Worm (Caenorhabditis elegans) whole organism, L1 larva: Measurements from ENCODE around the gene ubc-8.
A peak's percentile ranks its signal among the peaks of the same experiment; 100 is the strongest.
"Not testable (repeated sequence)": the region's sequence is repeated elsewhere in the genome, so short reads cannot be mapped to it uniquely, and the experiment has no call there.

Experiments
- C16A3.4 ChIP-seq: fragments of 150-350 bp; optimal IDR thresholded peaks from 2 replicates; lab custom pipeline; 2014; ENCODE audit warnings: missing biosample characterization, missing genetic modification characterization
- C34B4.2 ChIP-seq: sonication (generic microtip); optimal IDR thresholded peaks from 2 replicates; lab custom pipeline; 2017; ENCODE audit warnings: mild to moderate bottlenecking, missing genetic modification characterization, missing compliant biosample characterization
- alr-1 ChIP-seq: fragments of 200-800 bp; sonication (Bioruptor generic); optimal IDR thresholded peaks from 2 replicates; lab custom pipeline; 2018; ENCODE audit warnings: borderline replicate concordance, mild to moderate bottlenecking, missing genetic modification characterization, missing compliant biosample characterization
- aly-2 ChIP-seq: fragments of 150-350 bp; optimal IDR thresholded peaks from 2 replicates; lab custom pipeline; 2014; ENCODE audit warnings: missing biosample characterization, missing genetic modification characterization
- ama-1 ChIP-seq: fragments of 150-350 bp; optimal IDR thresholded peaks from 2 replicates; lab custom pipeline; 2014
- blmp-1 ChIP-seq: fragments of 150-350 bp; optimal IDR thresholded peaks from 2 replicates; lab custom pipeline; 2014; ENCODE audit warnings: missing biosample characterization, missing genetic modification characterization
- ceh-90 ChIP-seq: sonication (generic microtip); optimal IDR thresholded peaks from 2 replicates; lab custom pipeline; 2016; ENCODE audit warnings: missing genetic modification characterization, missing compliant biosample characterization
- dpl-1 ChIP-seq, 3 experiments: fragments of 150-350 bp in 2 of 3; sonication (generic microtip) in 1 of 3; optimal IDR thresholded peaks; 2 replicates each; lab custom pipeline; 2014 to 2017; ENCODE audit warnings: missing biosample characterization in 3 of 3, missing genetic modification characterization in 3 of 3, missing genetic modification reagents in 3 of 3
- efl-3 ChIP-seq: fragments of 200-800 bp; sonication (Bioruptor generic); optimal IDR thresholded peaks from 2 replicates; lab custom pipeline; 2018; ENCODE audit warnings: mild to moderate bottlenecking, missing genetic modification characterization, missing compliant biosample characterization
- egl-13 ChIP-seq: sonication (generic microtip); optimal IDR thresholded peaks from 2 replicates; lab custom pipeline; 2016; ENCODE audit warnings: missing genotype, missing genetic modification reagents, missing genetic modification characterization, missing compliant biosample characterization
- elt-2 ChIP-seq: sonication (generic microtip); optimal IDR thresholded peaks from 2 replicates; lab custom pipeline; 2016; ENCODE audit warnings: missing genetic modification characterization, mild to moderate bottlenecking, inconsistent platforms, missing compliant biosample characterization, missing genetic modification reagents
- hlh-17 ChIP-seq: fragments of 200-800 bp; sonication (Bioruptor generic); optimal IDR thresholded peaks from 2 replicates; lab custom pipeline; 2018; ENCODE audit warnings: missing genetic modification characterization, mild to moderate bottlenecking, missing compliant biosample characterization, moderate library complexity, borderline replicate concordance
- hlh-4 ChIP-seq: sonication (generic microtip); optimal IDR thresholded peaks from 2 replicates; lab custom pipeline; 2016; ENCODE audit warnings: mild to moderate bottlenecking, missing genetic modification characterization, missing compliant biosample characterization
- jun-1 ChIP-seq: fragments of 150-350 bp; optimal IDR thresholded peaks from 2 replicates; lab custom pipeline; 2014; ENCODE audit warnings: missing biosample characterization, missing genetic modification reagents, missing genetic modification characterization
- lin-13 ChIP-seq: fragments of 150-350 bp; optimal IDR thresholded peaks from 2 replicates; lab custom pipeline; 2014; ENCODE audit warnings: missing biosample characterization, missing genetic modification reagents, missing genetic modification characterization
- lin-14 ChIP-seq: fragments of 200-800 bp; sonication (Bioruptor generic); optimal IDR thresholded peaks from 2 replicates; lab custom pipeline; 2018; ENCODE audit warnings: mild to moderate bottlenecking, missing genetic modification characterization, moderate library complexity, missing compliant biosample characterization
- lin-15B ChIP-seq: fragments of 150-350 bp; sonication (generic microtip); optimal IDR thresholded peaks from 3 replicates; lab custom pipeline; 2014; ENCODE audit warnings: missing biosample characterization, missing genetic modification characterization
- lin-35 ChIP-seq, 2 experiments: fragments of 150-350 bp; optimal IDR thresholded peaks; 2 replicates each; lab custom pipeline; 2014; ENCODE audit warnings: missing biosample characterization in 2 of 2, missing genetic modification characterization in 2 of 2, missing genetic modification reagents in 2 of 2
- lir-3 ChIP-seq: sonication (generic microtip); optimal IDR thresholded peaks from 2 replicates; lab custom pipeline; 2016; ENCODE audit warnings: mild to moderate bottlenecking, missing genetic modification characterization, moderate library complexity, missing compliant biosample characterization; ENCODE audit not compliant: poor library complexity
- mab-9 ChIP-seq: fragments of 200-800 bp; sonication (Bioruptor generic); IDR thresholded peaks from 2 replicates; pipeline ENCODE4 v1.3.6; 2022; ENCODE audit warnings: missing genetic modification reagents, missing genetic modification characterization, missing compliant biosample characterization
- mdl-1 ChIP-seq, 2 experiments: fragments of 150-350 bp; optimal IDR thresholded peaks; 2 replicates each; lab custom pipeline; 2014 to 2017; ENCODE audit warnings: missing biosample characterization in 2 of 2, missing genetic modification characterization in 2 of 2, inconsistent platforms in 1 of 2
- mef-2 ChIP-seq: fragments of 150-350 bp; optimal IDR thresholded peaks from 2 replicates; lab custom pipeline; 2014; ENCODE audit warnings: missing biosample characterization, missing genetic modification characterization
- nhr-11 ChIP-seq: fragments of 150-350 bp; optimal IDR thresholded peaks from 2 replicates; lab custom pipeline; 2014; ENCODE audit warnings: missing biosample characterization, missing genetic modification characterization
- nhr-20 ChIP-seq: sonication (generic microtip); optimal IDR thresholded peaks from 2 replicates; lab custom pipeline; 2016; ENCODE audit warnings: mild to moderate bottlenecking, missing genetic modification characterization, missing compliant biosample characterization
- nhr-47 ChIP-seq: sonication (generic microtip); optimal IDR thresholded peaks from 2 replicates; lab custom pipeline; 2016; ENCODE audit warnings: mild to moderate bottlenecking, missing genetic modification characterization, moderate library complexity, missing compliant biosample characterization
- nhr-71 ChIP-seq: sonication (generic microtip); optimal IDR thresholded peaks from 2 replicates; lab custom pipeline; 2016; ENCODE audit warnings: mild to moderate bottlenecking, missing genetic modification characterization, moderate library complexity, missing compliant biosample characterization
- nhr-77 ChIP-seq: fragments of 150-350 bp; optimal IDR thresholded peaks from 2 replicates; lab custom pipeline; 2014; ENCODE audit warnings: missing biosample characterization, missing genetic modification characterization
- nhr-84 ChIP-seq: sonication (generic microtip); optimal IDR thresholded peaks from 2 replicates; lab custom pipeline; 2017; ENCODE audit warnings: missing biosample characterization, missing genetic modification characterization
- nhr-90 ChIP-seq: sonication (generic microtip); optimal IDR thresholded peaks from 2 replicates; lab custom pipeline; 2016; ENCODE audit warnings: mild to moderate bottlenecking, missing genetic modification characterization, missing compliant biosample characterization; ENCODE audit not compliant: poor library complexity
- pqm-1 ChIP-seq: sonication (generic microtip); optimal IDR thresholded peaks from 3 replicates; lab custom pipeline; 2017; ENCODE audit warnings: missing biosample characterization, missing genetic modification characterization
- skn-1 ChIP-seq: fragments of 150-350 bp; optimal IDR thresholded peaks from 2 replicates; lab custom pipeline; 2014; ENCODE audit warnings: missing biosample characterization, missing genetic modification characterization
- snpc-4 ChIP-seq: fragments of 150-350 bp; optimal IDR thresholded peaks from 2 replicates; lab custom pipeline; 2014; ENCODE audit warnings: missing biosample characterization, missing genetic modification characterization
- snu-23 ChIP-seq: sonication (generic microtip); optimal IDR thresholded peaks from 2 replicates; lab custom pipeline; 2016; ENCODE audit warnings: missing genetic modification characterization, missing compliant biosample characterization
- sox-4 ChIP-seq: sonication (generic microtip); optimal IDR thresholded peaks from 2 replicates; lab custom pipeline; 2016; ENCODE audit warnings: missing genetic modification characterization, missing compliant biosample characterization
- sptf-1 ChIP-seq: fragments of 150-350 bp; optimal IDR thresholded peaks from 2 replicates; lab custom pipeline; 2014; ENCODE audit warnings: missing biosample characterization, missing genetic modification characterization
- sup-37 ChIP-seq: fragments of 200-800 bp; sonication (Bioruptor generic); optimal IDR thresholded peaks from 2 replicates; lab custom pipeline; 2018; ENCODE audit warnings: mild to moderate bottlenecking, missing genetic modification characterization, missing compliant biosample characterization
- swsn-7 ChIP-seq: sonication (generic microtip); optimal IDR thresholded peaks from 2 replicates; lab custom pipeline; 2016; ENCODE audit warnings: missing genetic modification characterization, missing compliant biosample characterization
- unc-130 ChIP-seq: fragments of 150-350 bp; optimal IDR thresholded peaks from 2 replicates; lab custom pipeline; 2017; ENCODE audit warnings: missing biosample characterization, missing genetic modification characterization, inconsistent platforms
- unc-62 ChIP-seq: fragments of 150-350 bp; optimal IDR thresholded peaks from 2 replicates; lab custom pipeline; 2014; ENCODE audit warnings: missing biosample characterization, missing genetic modification reagents, missing genetic modification characterization
- vab-15 ChIP-seq: sonication (generic microtip); optimal IDR thresholded peaks from 2 replicates; lab custom pipeline; 2017; ENCODE audit warnings: missing genotype, mild to moderate bottlenecking, missing genetic modification characterization, missing compliant biosample characterization
- xbp-1 ChIP-seq: sonication (generic microtip); optimal IDR thresholded peaks from 2 replicates; lab custom pipeline; 2016; ENCODE audit warnings: missing genetic modification characterization, missing compliant biosample characterization

The ubc-8 gene

ce11 chrIV:2725784-2726183 is 18.7 kb upstream of the ubc-8 start, which contains the start of gene ubxn-2 (continued):
- peak; percentile 82 for TF ChIP-seq nhr-20
- TF ChIP-seq skn-1 (tag; lab: Kevin White, UChicago), result peak; percentile 87
- TF ChIP-seq aly-2, result peak; percentile 70
- peak; percentile 79 to 88 for TF ChIP-seq lin-35 (GFP tag; optimal IDR thresholded peaks at IDR 0.05; lab: Kevin White, UChicago)
- no peak for TF ChIP-seq pqm-1 (tag; lab: Kevin White, UChicago)
- peak; percentile 77 for TF ChIP-seq lin-14
- peak; percentile 91 for TF ChIP-seq nhr-90
- TF ChIP-seq hlh-17 (GFP tag; lab: Kevin White, UChicago), result no peak
- TF ChIP-seq dpl-1 (GFP tag; optimal IDR thresholded peaks at IDR 0.05; lab: Kevin White, UChicago), result peak; percentile 76 to 85 (median 85)
- TF ChIP-seq lin-13 (GFP tag; lab: Kevin White, UChicago), result peak; percentile 78
- peak; percentile 66 for TF ChIP-seq egl-13 (tag; lab: Kevin White, UChicago)
- TF ChIP-seq lin-15B (tag; lab: Kevin White, UChicago), result peak; percentile 76
- TF ChIP-seq nhr-11, result no peak
- TF ChIP-seq nhr-77 (tag; lab: Kevin White, UChicago), result peak; percentile 50
- TF ChIP-seq alr-1 (tag; lab: Kevin White, UChicago), result no peak
- TF ChIP-seq sox-4, result peak; percentile 75
- no peak for TF ChIP-seq vab-15 (tag; lab: Kevin White, UChicago)
- peak; percentile 30 for TF ChIP-seq elt-2
- peak; percentile 73 for TF ChIP-seq snpc-4 (tag; lab: Kevin White, UChicago)
- peak; percentile 84 for TF ChIP-seq xbp-1 (tag; lab: Kevin White, UChicago)
- peak; percentile 73 for TF ChIP-seq mab-9 (GFP tag; lab: Robert Waterston, UW)
- no peak for TF ChIP-seq C34B4.2 (tag; lab: Kevin White, UChicago)
- no peak for TF ChIP-seq sptf-1 (tag; lab: Kevin White, UChicago)
- peak; percentile 70 for TF ChIP-seq C16A3.4 (tag; lab: Kevin White, UChicago)
- no peak for TF ChIP-seq efl-3
- peak; percentile 83 for TF ChIP-seq unc-130 (tag; lab: Kevin White, UChicago)
- TF ChIP-seq hlh-4 (tag; lab: Kevin White, UChicago), result no peak
- peak; percentile 62 for TF ChIP-seq ceh-90 (tag; lab: Kevin White, UChicago)
- peak in 1 of 2 experiments; percentile 76 for TF ChIP-seq mdl-1 (tag; optimal IDR thresholded peaks at IDR 0.05; lab: Kevin White, UChicago)
- TF ChIP-seq ama-1 (lab: Kevin White, UChicago), result no peak
- TF ChIP-seq swsn-7 (tag; lab: Kevin White, UChicago), result peak; percentile 89
- peak; percentile 57 for TF ChIP-seq blmp-1 (tag; lab: Kevin White, UChicago)
- TF ChIP-seq jun-1 (tag; lab: Kevin White, UChicago), result peak; percentile 75
- TF ChIP-seq snu-23, result peak; percentile 92
- peak; percentile 57 for TF ChIP-seq sup-37 (GFP tag; lab: Kevin White, UChicago)
- no peak for TF ChIP-seq unc-62 (GFP tag; lab: Kevin White, UChicago)
- peak; percentile 93 for TF ChIP-seq nhr-47 (tag; lab: Kevin White, UChicago)
- no peak for TF ChIP-seq lir-3 (tag; lab: Kevin White, UChicago)
- TF ChIP-seq nhr-71 (tag; lab: Kevin White, UChicago), result peak; percentile 90
- TF ChIP-seq mef-2 (tag; lab: Kevin White, UChicago), result no peak

ce11 chrIV:2719734-2720133 is 12.7 kb upstream of the ubc-8 start, which contains the start of gene ndua-12:
Gene ndua-12 (minus strand): TSS chrIV:2719834.
- not testable (repeated sequence) for TF ChIP-seq swsn-7 (tag; lab: Kevin White, UChicago); nhr-84 (tag; lab: Kevin White, UChicago); mab-9 (GFP tag; lab: Robert Waterston, UW)
- TF ChIP-seq, all 84 proteins: peak for 0; not testable (repeated sequence) for 84
